Worm (Caenorhabditis elegans) whole organism, late embryonic: Measurements from ENCODE around the gene cest-8.
A peak's percentile ranks its signal among the peaks of the same experiment; 100 is the strongest.

ENCODE experiments used
- C08G9.2 ChIP-seq: sonication (generic microtip); optimal IDR thresholded peaks from 2 replicates; lab custom pipeline; 2016; ENCODE audit warnings: mild to moderate bottlenecking, missing genetic modification characterization, moderate library complexity, missing compliant biosample characterization
- C38D4.7 ChIP-seq: fragments of 200-800 bp; sonication (Bioruptor generic); optimal IDR thresholded peaks from 2 replicates; lab custom pipeline; 2018; ENCODE audit warnings: mild to moderate bottlenecking, missing genetic modification characterization, moderate library complexity, missing compliant biosample characterization
- F13H6.1 ChIP-seq: sonication (generic microtip); optimal IDR thresholded peaks from 2 replicates; lab custom pipeline; 2016; ENCODE audit warnings: missing genetic modification characterization, missing compliant biosample characterization
- K09A11.1 ChIP-seq: sonication (generic microtip); optimal IDR thresholded peaks from 2 replicates; lab custom pipeline; 2017; ENCODE audit warnings: antibody characterized with exemption, mild to moderate bottlenecking, missing genetic modification characterization, missing compliant biosample characterization; ENCODE audit not compliant: insufficient read depth
- T23F11.4 ChIP-seq: fragments of 200-800 bp; sonication (Bioruptor generic); optimal IDR thresholded peaks from 2 replicates; lab custom pipeline; 2018; ENCODE audit warnings: mild to moderate bottlenecking, missing genetic modification characterization, missing compliant biosample characterization
- Y22D7AL.16 ChIP-seq: sonication (generic microtip); optimal IDR thresholded peaks from 2 replicates; lab custom pipeline; 2016; ENCODE audit warnings: missing genetic modification characterization, missing compliant biosample characterization
- ceh-19 ChIP-seq: fragments of 200-800 bp; sonication (Bioruptor generic); optimal IDR thresholded peaks from 2 replicates; lab custom pipeline; 2018; ENCODE audit warnings: mild to moderate bottlenecking, missing genetic modification characterization, missing compliant biosample characterization
- ceh-30 ChIP-seq: fragments of 150-350 bp; optimal IDR thresholded peaks from 2 replicates; lab custom pipeline; 2014; ENCODE audit warnings: missing biosample characterization, missing genetic modification characterization
- ceh-31 ChIP-seq: sonication (generic microtip); optimal IDR thresholded peaks from 2 replicates; lab custom pipeline; 2016; ENCODE audit warnings: missing genetic modification characterization, missing compliant biosample characterization
- ceh-48 ChIP-seq: sonication (generic microtip); optimal IDR thresholded peaks from 2 replicates; lab custom pipeline; 2016; ENCODE audit warnings: missing genetic modification characterization, inconsistent platforms, missing compliant biosample characterization
- ceh-6 ChIP-seq: fragments of 200-800 bp; sonication (Bioruptor generic); optimal IDR thresholded peaks from 2 replicates; lab custom pipeline; 2018; ENCODE audit warnings: mild to moderate bottlenecking, missing genetic modification characterization, missing compliant biosample characterization
- ceh-9 ChIP-seq: sonication (generic microtip); optimal IDR thresholded peaks from 2 replicates; lab custom pipeline; 2016; ENCODE audit warnings: mild to moderate bottlenecking, missing genetic modification characterization, inconsistent platforms, missing compliant biosample characterization
- che-1 ChIP-seq: sonication (generic microtip); optimal IDR thresholded peaks from 2 replicates; lab custom pipeline; 2016; ENCODE audit warnings: mild to moderate bottlenecking, missing genetic modification characterization, missing compliant biosample characterization
- dmd-4 ChIP-seq: sonication (generic microtip); optimal IDR thresholded peaks from 2 replicates; lab custom pipeline; 2016; ENCODE audit warnings: borderline replicate concordance, missing genetic modification characterization, missing compliant biosample characterization
- dve-1 ChIP-seq: sonication (generic microtip); optimal IDR thresholded peaks from 2 replicates; lab custom pipeline; 2017; ENCODE audit warnings: antibody characterized with exemption, mild to moderate bottlenecking, missing genetic modification characterization, missing compliant biosample characterization
- elt-2 ChIP-seq: sonication (generic microtip); optimal IDR thresholded peaks from 2 replicates; lab custom pipeline; 2016; ENCODE audit warnings: missing genetic modification reagents, missing genetic modification characterization, missing compliant biosample characterization
- elt-4 ChIP-seq: sonication (generic microtip); optimal IDR thresholded peaks from 2 replicates; lab custom pipeline; 2016; ENCODE audit warnings: missing genetic modification characterization, missing compliant biosample characterization
- ets-4 ChIP-seq: sonication (generic microtip); optimal IDR thresholded peaks from 2 replicates; lab custom pipeline; 2016; ENCODE audit warnings: missing genetic modification characterization, missing compliant biosample characterization
- fkh-6 ChIP-seq: sonication (generic microtip); optimal IDR thresholded peaks from 2 replicates; lab custom pipeline; 2016; ENCODE audit warnings: missing genetic modification characterization, missing compliant biosample characterization
- gmeb-2 ChIP-seq: sonication (generic microtip); optimal IDR thresholded peaks from 2 replicates; lab custom pipeline; 2016; ENCODE audit warnings: missing genetic modification characterization, inconsistent platforms, missing compliant biosample characterization
- hlh-13 ChIP-seq: fragments of 200-800 bp; sonication (Bioruptor generic); optimal IDR thresholded peaks from 2 replicates; lab custom pipeline; 2018; ENCODE audit warnings: mild to moderate bottlenecking, missing genetic modification characterization, missing compliant biosample characterization
- hlh-30 ChIP-seq: sonication (generic microtip); optimal IDR thresholded peaks from 2 replicates; lab custom pipeline; 2017; ENCODE audit warnings: antibody characterized with exemption, missing genetic modification characterization, missing compliant biosample characterization; ENCODE audit not compliant: insufficient read depth
- hlh-6 ChIP-seq: sonication (generic microtip); optimal IDR thresholded peaks from 2 replicates; lab custom pipeline; 2016; ENCODE audit warnings: missing genotype, missing genetic modification characterization, missing compliant biosample characterization
- hlh-8 ChIP-seq: sonication (generic microtip); optimal IDR thresholded peaks from 2 replicates; lab custom pipeline; 2016; ENCODE audit warnings: missing genotype, missing genetic modification characterization, missing compliant biosample characterization
- lim-6 ChIP-seq: sonication (generic microtip); optimal IDR thresholded peaks from 2 replicates; lab custom pipeline; 2016; ENCODE audit warnings: missing genetic modification characterization, missing compliant biosample characterization
- nfya-1 ChIP-seq: sonication (generic microtip); optimal IDR thresholded peaks from 2 replicates; lab custom pipeline; 2017; ENCODE audit warnings: missing genetic modification characterization, mild to moderate bottlenecking, missing compliant biosample characterization, antibody characterized with exemption, moderate library complexity
- nhr-232 ChIP-seq: sonication (generic microtip); optimal IDR thresholded peaks from 2 replicates; lab custom pipeline; 2016; ENCODE audit warnings: missing genetic modification characterization, missing compliant biosample characterization
- npax-4 ChIP-seq: sonication (generic microtip); optimal IDR thresholded peaks from 2 replicates; lab custom pipeline; 2016; ENCODE audit warnings: missing genetic modification characterization, missing compliant biosample characterization
- odd-2 ChIP-seq: sonication (generic microtip); optimal IDR thresholded peaks from 2 replicates; lab custom pipeline; 2017; ENCODE audit warnings: antibody characterized with exemption, mild to moderate bottlenecking, missing genetic modification characterization, missing compliant biosample characterization
- pag-3 ChIP-seq: sonication (generic microtip); optimal IDR thresholded peaks from 2 replicates; lab custom pipeline; 2016; ENCODE audit warnings: missing compliant biosample characterization, missing genetic modification characterization, borderline replicate concordance
- pros-1 ChIP-seq: fragments of 150-350 bp; optimal IDR thresholded peaks from 2 replicates; lab custom pipeline; 2014; ENCODE audit warnings: missing biosample characterization, missing genetic modification reagents, missing genetic modification characterization
- rnt-1 ChIP-seq: sonication (generic microtip); optimal IDR thresholded peaks from 2 replicates; lab custom pipeline; 2016; ENCODE audit warnings: missing genetic modification characterization, missing compliant biosample characterization
- sox-2 ChIP-seq: fragments of 200-800 bp; sonication (Bioruptor generic); IDR thresholded peaks from 2 replicates; pipeline ENCODE4 v1.3.6; 2022; ENCODE audit warnings: missing genetic modification reagents, missing genetic modification characterization, missing compliant biosample characterization
- tbx-7 ChIP-seq: sonication (generic microtip); optimal IDR thresholded peaks from 2 replicates; lab custom pipeline; 2016; ENCODE audit warnings: missing genotype, missing genetic modification characterization, missing compliant biosample characterization
- unc-3 ChIP-seq, 2 experiments: fragments of 200-800 bp in 1 of 2; sonication (Bioruptor generic) in 1 of 2; sonication (generic microtip) in 1 of 2; conservative IDR thresholded peaks in 1 of 2; optimal IDR thresholded peaks in 1 of 2; 2 replicates each; pipeline versions ENCODE4 v1.3.6 to Lab custom; 2016 to 2022; ENCODE audit warnings: missing compliant biosample characterization in 2 of 2, missing genetic modification characterization in 2 of 2, missing genetic modification reagents in 1 of 2
- unc-42 ChIP-seq: sonication (generic microtip); optimal IDR thresholded peaks from 2 replicates; lab custom pipeline; 2016; ENCODE audit warnings: missing genotype, missing genetic modification characterization, missing compliant biosample characterization
- unc-86 ChIP-seq: sonication (generic microtip); optimal IDR thresholded peaks from 2 replicates; lab custom pipeline; 2016; ENCODE audit warnings: missing genetic modification characterization, missing compliant biosample characterization

Gene cest-8

DNA sequence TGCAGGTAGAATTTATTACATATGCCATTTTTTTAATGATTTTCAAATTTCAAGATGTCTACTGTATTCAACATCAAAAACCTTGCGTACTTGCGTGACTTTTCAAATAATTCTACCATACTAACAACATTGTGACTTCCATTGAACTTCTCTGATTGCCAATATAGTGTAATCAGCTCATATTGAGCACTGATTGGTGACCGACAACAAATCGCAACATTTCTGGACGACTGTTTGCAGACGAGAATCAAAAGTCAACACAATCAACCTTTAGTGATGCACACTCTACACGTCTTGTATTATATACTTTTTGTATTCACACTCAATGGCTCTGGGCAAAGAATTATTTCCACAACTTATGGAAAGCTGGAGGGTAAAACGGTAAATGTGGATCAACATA lies 22.0 kb downstream of the cest-8 start, which contains the start of gene cest-3:
Gene cest-3, plus strand, starts transcription at position 190 of the 400 bp plus-strand sequence.
- no peak for TF ChIP-seq C38D4.7 (GFP tag; lab: Kevin White, UChicago)
- no peak for TF ChIP-seq odd-2 (tag; lab: Kevin White, UChicago)
- no peak for TF ChIP-seq pag-3 (tag; lab: Kevin White, UChicago)
- TF ChIP-seq unc-42 (tag; lab: Kevin White, UChicago), result no peak
- no peak for TF ChIP-seq tbx-7 (tag; lab: Kevin White, UChicago)
- TF ChIP-seq ceh-31 (tag; lab: Kevin White, UChicago), result no peak
- no peak for TF ChIP-seq Y22D7AL.16

- TF ChIP-seq lim-6 (tag; lab: Kevin White, UChicago), result no peak
- no peak for TF ChIP-seq unc-3 (GFP tag; conservative IDR thresholded peaks at IDR 0.05; lab: Robert Waterston, UW)
- TF ChIP-seq unc-3 (tag; optimal IDR thresholded peaks at IDR 0.05; lab: Kevin White, UChicago), result no peak
These were observed 23.4 kb downstream of the cest-8 start for ce11 chrX:12242902-12243301.

DNA sequence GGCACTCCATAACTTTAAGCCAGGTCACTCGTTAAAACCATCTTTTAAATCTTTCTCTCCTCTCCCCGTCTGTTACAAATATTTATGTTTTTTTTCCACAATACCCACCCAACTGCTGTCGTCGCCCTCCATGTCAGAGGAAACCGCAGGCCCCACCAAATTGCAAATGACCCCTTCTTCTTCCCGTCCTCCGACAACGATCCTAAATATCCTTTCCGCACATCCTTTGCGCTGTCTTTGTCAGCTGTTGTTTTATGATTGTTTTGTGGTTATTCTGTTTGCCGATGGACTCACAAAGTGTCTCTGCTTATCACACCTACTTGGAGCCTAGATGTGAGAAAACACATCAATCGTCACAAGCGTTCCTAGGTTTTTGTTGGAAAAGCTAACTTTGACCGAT lies 28.7 kb downstream of the cest-8 start:
- TF ChIP-seq pros-1 (no peak), rnt-1 (tag; lab: Kevin White, UChicago) (peak; percentile 40)

- TF ChIP-seq fkh-6 (tag; lab: Kevin White, UChicago) (no peak), unc-42 (tag; lab: Kevin White, UChicago) (peak; percentile 45), elt-4 (tag; lab: Kevin White, UChicago) (no peak), ceh-48 (tag; lab: Kevin White, UChicago) (no peak), elt-2 (tag; lab: Kevin White, UChicago) (no peak), sox-2 (GFP tag; lab: Robert Waterston, UW) (no peak)
These were observed 32.7 kb downstream of the cest-8 start for ce11 chrX:12252189-12252588.

ce11 chrX:12256594-12257048 lies 37.2 kb downstream of the cest-8 start, which contains the start of gene E01G6.2:
Gene E01G6.2 (plus strand): TSS chrX:12256644.
- TF ChIP-seq hlh-6, result no peak
- TF ChIP-seq C38D4.7 (GFP tag; lab: Kevin White, UChicago), result no peak
- no peak for TF ChIP-seq ceh-9 (tag; lab: Kevin White, UChicago)
- TF ChIP-seq npax-4 (tag; lab: Kevin White, UChicago), result no peak
- no peak for TF ChIP-seq che-1 (tag; lab: Kevin White, UChicago)
- TF ChIP-seq T23F11.4 (GFP tag; lab: Kevin White, UChicago), result no peak
- TF ChIP-seq C08G9.2, result no peak
- no peak for TF ChIP-seq pag-3 (tag; lab: Kevin White, UChicago)
- no peak for TF ChIP-seq ceh-30 (tag; lab: Kevin White, UChicago)

DNA sequence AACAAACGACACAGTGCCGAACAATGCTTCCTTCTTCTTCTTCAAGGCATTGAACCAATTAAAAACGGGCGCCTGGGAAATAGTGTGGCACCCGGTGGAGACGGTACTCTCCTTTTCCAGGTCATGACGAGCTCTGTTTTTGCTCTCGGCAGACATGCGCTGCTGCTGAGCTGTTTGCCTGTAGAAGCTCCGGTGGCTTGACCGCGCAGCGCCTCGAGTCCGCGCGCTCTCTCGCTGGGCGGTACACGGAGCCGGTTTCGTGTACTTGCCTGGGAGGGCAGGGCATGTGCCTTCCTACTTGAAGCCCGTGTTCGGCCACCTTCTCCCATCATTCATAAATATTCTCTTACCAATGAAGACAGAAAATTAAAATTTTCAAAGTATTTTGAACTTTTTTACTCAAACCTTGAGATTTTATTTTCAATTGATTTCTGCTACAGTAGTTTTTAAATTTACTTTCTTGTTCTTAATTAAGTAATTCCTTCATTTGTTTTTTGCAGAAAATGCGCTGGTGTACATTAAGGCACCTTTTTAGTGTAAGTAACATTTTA lies 41.0 kb downstream of the cest-8 start, which contains the start of gene E01G6.1:
Gene E01G6.1, plus strand, starts transcription at position 501 of the 551 bp plus-strand sequence.
- TF ChIP-seq K09A11.1 (tag; lab: Kevin White, UChicago), result no peak
- no peak for TF ChIP-seq ceh-31 (tag; lab: Kevin White, UChicago)
- no peak for TF ChIP-seq F13H6.1 (tag; lab: Kevin White, UChicago)
- TF ChIP-seq Y22D7AL.16, result no peak
- no peak for TF ChIP-seq hlh-30 (tag; lab: Kevin White, UChicago)
- TF ChIP-seq ets-4 (tag; lab: Kevin White, UChicago), result no peak
- no peak for TF ChIP-seq ceh-19 (GFP tag; lab: Kevin White, UChicago)
- no peak for TF ChIP-seq nhr-232 (tag; lab: Kevin White, UChicago)
- no peak for TF ChIP-seq dmd-4 (tag; lab: Kevin White, UChicago)
- no peak for TF ChIP-seq dve-1 (tag; lab: Kevin White, UChicago)
- TF ChIP-seq hlh-8 (tag; lab: Kevin White, UChicago), result no peak
- no peak for TF ChIP-seq ceh-6 (GFP tag; lab: Kevin White, UChicago)
- no peak for TF ChIP-seq unc-86 (tag; lab: Kevin White, UChicago)
- no peak for TF ChIP-seq C08G9.2
- no peak for TF ChIP-seq hlh-13 (GFP tag; lab: Kevin White, UChicago)
- no peak for TF ChIP-seq nfya-1
- TF ChIP-seq gmeb-2, result no peak
